Fruit fly (Drosophila melanogaster): ENCODE data around the gene Ist1.

Ist1 gene

dm6 chr3L:6708995-6709606, 47.2 kb downstream of the Ist1 start (continued):
- TF ChIP-seq br (GFP tag; optimal IDR thresholded peaks at IDR 0.05) (peak; percentile 73), dmrt93B (GFP tag; optimal IDR thresholded peaks at IDR 0.05) (peak; percentile 77), pan (optimal IDR thresholded peaks at IDR 0.05) (no peak), rgr (GFP tag; optimal IDR thresholded peaks at IDR 0.05) (peak; percentile 87), sage (GFP tag; optimal IDR thresholded peaks at IDR 0.05) (no peak), Mio (GFP tag; optimal IDR thresholded peaks at IDR 0.05) (no peak), woc (GFP tag; optimal IDR thresholded peaks at IDR 0.05) (no peak), usp (GFP tag; optimal IDR thresholded peaks at IDR 0.05) (no peak)

- peak; percentile 10 for TF ChIP-seq br (GFP tag; optimal IDR thresholded peaks at IDR 0.05)
- no peak for TF ChIP-seq Jra (GFP tag; optimal IDR thresholded peaks at IDR 0.05)
- TF ChIP-seq Hr83 (GFP tag; optimal IDR thresholded peaks at IDR 0.05; ENCODE audit: poor library complexity, severe bottlenecking) = no peak
- TF ChIP-seq psq (GFP tag; optimal IDR thresholded peaks at IDR 0.05) = no peak
- TF ChIP-seq Mio (GFP tag; optimal IDR thresholded peaks at IDR 0.05) = no peak
- TF ChIP-seq dl (GFP tag; optimal IDR thresholded peaks at IDR 0.05; ENCODE audit: insufficient read depth in 1 of 2, partially characterized antibody in 2 of 2) = no peak
Measured at dm6 chr3L:6706723-6707591, 49.3 kb downstream of the Ist1 start.

- no peak for TF ChIP-seq dsf (GFP tag; optimal IDR thresholded peaks at IDR 0.05; ENCODE audit: borderline replicate concordance)
- no peak for TF ChIP-seq sv (GFP tag; optimal IDR thresholded peaks at IDR 0.05)
- no peak for TF ChIP-seq brk (GFP tag; optimal IDR thresholded peaks at IDR 0.05)
- no peak for TF ChIP-seq Hnf4 (GFP tag; optimal IDR thresholded peaks at IDR 0.05)
- TF ChIP-seq tai (GFP tag; optimal IDR thresholded peaks at IDR 0.05) = no peak
- no peak for TF ChIP-seq CrebA (GFP tag; optimal IDR thresholded peaks at IDR 0.05; ENCODE audit: borderline replicate concordance)
- no peak for TF ChIP-seq Hr83 (GFP tag; optimal IDR thresholded peaks at IDR 0.05; ENCODE audit: poor library complexity, severe bottlenecking)
- no peak for TF ChIP-seq Abd-B (GFP tag; optimal IDR thresholded peaks at IDR 0.05)
- no peak for TF ChIP-seq sage (GFP tag; optimal IDR thresholded peaks at IDR 0.05)
- TF ChIP-seq dmrt93B (GFP tag; optimal IDR thresholded peaks at IDR 0.05) = no peak
- TF ChIP-seq dl (GFP tag; optimal IDR thresholded peaks at IDR 0.05; ENCODE audit: insufficient read depth in 1 of 2, partially characterized antibody in 2 of 2) = no peak
Measured at dm6 chr3L:6705865-6706264, 50.4 kb downstream of the Ist1 start.

dm6 chr3L:6704468-6705056, 51.7 kb downstream of the Ist1 start, which contains the start of gene CG8519:
TSS of gene CG8519 (plus strand) at chr3L:6704860.
- TF ChIP-seq Abd-B (GFP tag; optimal IDR thresholded peaks at IDR 0.05) = no peak
- TF ChIP-seq CrebA (GFP tag; optimal IDR thresholded peaks at IDR 0.05; ENCODE audit: borderline replicate concordance) = no peak
- no peak for TF ChIP-seq lola (GFP tag; optimal IDR thresholded peaks at IDR 0.05)
- no peak for TF ChIP-seq Hnf4 (GFP tag; optimal IDR thresholded peaks at IDR 0.05)
- TF ChIP-seq CG32264 (GFP tag; optimal IDR thresholded peaks at IDR 0.05) = no peak
- TF ChIP-seq OdsH (GFP tag; optimal IDR thresholded peaks at IDR 0.05) = no peak
- TF ChIP-seq Dfd (GFP tag; optimal IDR thresholded peaks at IDR 0.05) = no peak
- TF ChIP-seq CG9705 (GFP tag; optimal IDR thresholded peaks at IDR 0.05) = no peak
